Fruit fly (Drosophila melanogaster) whole organism, prepupa: ENCODE results near the gene rdx.

Source experiments
- CG10631 ChIP-seq: fragments of 200-800 bp; sonication (Bioruptor generic); optimal IDR thresholded peaks from 2 replicates; lab custom pipeline; 2016; ENCODE audit warnings: missing biosample characterization, missing genetic modification characterization
- CG11762 ChIP-seq: fragments of 200-800 bp; sonication (Bioruptor generic); optimal IDR thresholded peaks from 3 replicates; lab custom pipeline; 2016; ENCODE audit warnings: missing biosample characterization, missing genetic modification characterization; ENCODE audit not compliant: insufficient read depth
- CG1621 ChIP-seq: fragments of 200-800 bp; sonication (Bioruptor generic); optimal IDR thresholded peaks from 3 replicates; lab custom pipeline; 2018; ENCODE audit warnings: missing biosample characterization, mild to moderate bottlenecking, missing genetic modification characterization
- CG3032 ChIP-seq: fragments of 200-800 bp; optimal IDR thresholded peaks from 2 replicates; lab custom pipeline; 2019; ENCODE audit warnings: missing biosample characterization, mild to moderate bottlenecking, missing genetic modification characterization, moderate library complexity
- CG31627 ChIP-seq: fragments of 200-800 bp; sonication (Bioruptor generic); optimal IDR thresholded peaks from 3 replicates; lab custom pipeline; 2016; ENCODE audit warnings: missing biosample characterization, missing genetic modification characterization
- CG34406 ChIP-seq: fragments of 200-800 bp; sonication (Bioruptor generic); optimal IDR thresholded peaks from 3 replicates; lab custom pipeline; 2016; ENCODE audit warnings: missing biosample characterization, missing genetic modification characterization
- CG3919 ChIP-seq: fragments of 200-800 bp; sonication (Bioruptor generic); optimal IDR thresholded peaks from 3 replicates; lab custom pipeline; 2016; ENCODE audit warnings: missing biosample characterization, missing genetic modification characterization
- CG6163 ChIP-seq: fragments of 200-800 bp; sonication (Bioruptor generic); IDR thresholded peaks from 3 replicates; pipeline ENCODE4 v1.3.6; 2022; ENCODE audit warnings: missing biosample characterization, missing genetic modification characterization
- CG6792 ChIP-seq: fragments of 200-800 bp; sonication (Bioruptor generic); optimal IDR thresholded peaks from 3 replicates; lab custom pipeline; 2016; ENCODE audit warnings: missing biosample characterization, missing genetic modification characterization
- CG6808 ChIP-seq: fragments of 200-800 bp; sonication (Bioruptor generic); optimal IDR thresholded peaks from 3 replicates; lab custom pipeline; 2017; ENCODE audit warnings: missing biosample characterization, missing genetic modification characterization, mild to moderate bottlenecking, moderate library complexity, missing genetic modification reagents
- CG7368 ChIP-seq: fragments of 200-800 bp; sonication (Bioruptor generic); optimal IDR thresholded peaks from 3 replicates; lab custom pipeline; 2016; ENCODE audit warnings: missing biosample characterization, missing genetic modification characterization
- CG8119 ChIP-seq: fragments of 200-800 bp; sonication (Bioruptor generic); IDR thresholded peaks from 3 replicates; pipeline ENCODE4 v1.3.6; 2022; ENCODE audit warnings: missing biosample characterization, missing genetic modification characterization
- CG8319 ChIP-seq: fragments of 200-800 bp; sonication (Bioruptor generic); optimal IDR thresholded peaks from 3 replicates; lab custom pipeline; 2016; ENCODE audit warnings: missing biosample characterization, missing genetic modification characterization
- CG8632 ChIP-seq: fragments of 200-800 bp; sonication (Bioruptor generic); optimal IDR thresholded peaks from 3 replicates; lab custom pipeline; 2016; ENCODE audit warnings: missing biosample characterization, missing genetic modification characterization
- CG9139 ChIP-seq: fragments of 200-800 bp; sonication (Bioruptor generic); optimal IDR thresholded peaks from 3 replicates; lab custom pipeline; 2017; ENCODE audit warnings: missing biosample characterization, mild to moderate bottlenecking, missing genetic modification characterization
- Eip75B ChIP-seq: fragments of 200-800 bp; sonication (Bioruptor generic); optimal IDR thresholded peaks from 3 replicates; lab custom pipeline; 2016; ENCODE audit warnings: missing biosample characterization, missing genetic modification characterization
- Eip78C ChIP-seq: fragments of 200-800 bp; sonication (Bioruptor generic); peaks from one replicate; lab custom pipeline; 2016; ENCODE audit warnings: missing biosample characterization, missing genetic modification characterization
- Ets96B ChIP-seq: fragments of 200-800 bp; optimal IDR thresholded peaks from 2 replicates; lab custom pipeline; 2019; ENCODE audit warnings: missing biosample characterization, mild to moderate bottlenecking, missing genetic modification characterization, moderate library complexity
- Gug ChIP-seq: fragments of 200-800 bp; sonication (Bioruptor generic); IDR thresholded peaks from 2 replicates; pipeline ENCODE4 v1.3.6; 2022; ENCODE audit warnings: missing biosample characterization, missing genetic modification characterization
- Hr38 ChIP-seq: sonication (Bioruptor generic); optimal IDR thresholded peaks from 2 replicates; lab custom pipeline; 2016; ENCODE audit warnings: missing biosample characterization, missing genetic modification characterization
- Hr4 ChIP-seq: fragments of 200-800 bp; sonication (Bioruptor generic); optimal IDR thresholded peaks from 3 replicates; lab custom pipeline; 2016; ENCODE audit warnings: missing biosample characterization, missing genetic modification characterization
- Lpt ChIP-seq: fragments of 200-800 bp; sonication (Bioruptor generic); optimal IDR thresholded peaks from 3 replicates; lab custom pipeline; 2016; ENCODE audit warnings: missing biosample characterization, missing genetic modification characterization
- Met ChIP-seq: fragments of 200-800 bp; sonication (Bioruptor generic); optimal IDR thresholded peaks from 3 replicates; lab custom pipeline; 2016; ENCODE audit warnings: missing biosample characterization, missing genetic modification characterization
- OdsH ChIP-seq: fragments of 200-800 bp; sonication (Bioruptor generic); optimal IDR thresholded peaks from 3 replicates; lab custom pipeline; 2016; ENCODE audit warnings: missing biosample characterization, missing genetic modification characterization
- Sox15 ChIP-seq: fragments of 200-800 bp; sonication (Bioruptor generic); optimal IDR thresholded peaks from 3 replicates; lab custom pipeline; 2016; ENCODE audit warnings: missing biosample characterization, missing genetic modification characterization
- achi ChIP-seq: fragments of 200-800 bp; sonication (Bioruptor generic); optimal IDR thresholded peaks from 3 replicates; lab custom pipeline; 2016; ENCODE audit warnings: missing biosample characterization, missing genetic modification characterization
- acj6 ChIP-seq: fragments of 200-800 bp; sonication (Bioruptor generic); optimal IDR thresholded peaks from 3 replicates; lab custom pipeline; 2016; ENCODE audit warnings: missing biosample characterization, missing genetic modification characterization
- cyc ChIP-seq: fragments of 200-800 bp; sonication (Bioruptor generic); optimal IDR thresholded peaks from 3 replicates; lab custom pipeline; 2016; ENCODE audit warnings: missing biosample characterization, missing genetic modification characterization
- dac ChIP-seq: fragments of 200-800 bp; sonication (Bioruptor generic); optimal IDR thresholded peaks from 2 replicates; lab custom pipeline; 2017; ENCODE audit warnings: missing biosample characterization, mild to moderate bottlenecking, missing genetic modification characterization
- esn ChIP-seq: fragments of 200-800 bp; sonication (Bioruptor generic); optimal IDR thresholded peaks from 2 replicates; lab custom pipeline; 2016; ENCODE audit warnings: missing biosample characterization, mild to moderate bottlenecking, missing genetic modification characterization, moderate library complexity
- lz ChIP-seq: fragments of 200-800 bp; sonication (Bioruptor generic); optimal IDR thresholded peaks from 3 replicates; lab custom pipeline; 2016; ENCODE audit warnings: missing biosample characterization, missing genetic modification characterization
- net ChIP-seq: fragments of 200-800 bp; sonication (Bioruptor generic); optimal IDR thresholded peaks from 3 replicates; lab custom pipeline; 2016; ENCODE audit warnings: missing biosample characterization, missing genetic modification characterization
- salr ChIP-seq, 2 experiments: fragments of 200-800 bp; sonication (Bioruptor generic); optimal IDR thresholded peaks; 3 replicates each; lab custom pipeline; 2016 to 2018; ENCODE audit warnings: missing biosample characterization in 2 of 2, missing genetic modification characterization in 2 of 2, mild to moderate bottlenecking in 1 of 2
- spab ChIP-seq: fragments of 200-800 bp; sonication (Bioruptor generic); optimal IDR thresholded peaks from 2 replicates; lab custom pipeline; 2017; ENCODE audit warnings: missing biosample characterization, mild to moderate bottlenecking, missing genetic modification characterization, missing genetic modification reagents
- ss ChIP-seq, 2 experiments: fragments of 200-800 bp; sonication (Bioruptor generic); optimal IDR thresholded peaks; 2 replicates in 1 of 2; 3 replicates in 1 of 2; lab custom pipeline; 2017 to 2018; ENCODE audit warnings: mild to moderate bottlenecking in 2 of 2, missing biosample characterization in 2 of 2, missing genetic modification characterization in 2 of 2, moderate library complexity in 1 of 2
- svp ChIP-seq: fragments of 200-800 bp; sonication (Bioruptor generic); peaks from one replicate; lab custom pipeline; 2016; ENCODE audit warnings: missing biosample characterization, missing genetic modification characterization
- vri ChIP-seq: fragments of 200-800 bp; sonication (Bioruptor generic); optimal IDR thresholded peaks from 3 replicates; lab custom pipeline; 2016; ENCODE audit warnings: missing biosample characterization, mild to moderate bottlenecking, missing genetic modification characterization

Gene rdx

dm6 chr3R:13941390-13941789 is 90.5 kb downstream of the rdx start (continued):
- TF ChIP-seq CG8319 (GFP tag; lab: Kevin White, UChicago), result no peak
- TF ChIP-seq CG34406 (GFP tag; lab: Kevin White, UChicago), result peak; percentile 43
- no peak for TF ChIP-seq Hr38 (GFP tag; lab: Kevin White, UChicago)
- TF ChIP-seq CG3919 (GFP tag; lab: Kevin White, UChicago), result peak; percentile 63
- peak; percentile 89 for TF ChIP-seq svp (GFP tag; lab: Kevin White, UChicago)
- TF ChIP-seq Gug (GFP tag; lab: Robert Waterston, UW), result no peak
- TF ChIP-seq vri, result peak; percentile 31
- TF ChIP-seq CG9139, result no peak

dm6 chr3R:13939353-13940049 is 92.4 kb downstream of the rdx start:
- TF ChIP-seq dac, result no peak
- TF ChIP-seq acj6, result peak; percentile 39
- no peak for TF ChIP-seq CG9139
- TF ChIP-seq Met (GFP tag; lab: Kevin White, UChicago), result no peak
- peak; percentile 64 for TF ChIP-seq svp (GFP tag; lab: Kevin White, UChicago)
- peak; percentile 53 for TF ChIP-seq esn
- TF ChIP-seq CG10631, result peak; percentile 46
- peak; percentile 1 for TF ChIP-seq vri
- no peak for TF ChIP-seq Hr38 (GFP tag; lab: Kevin White, UChicago)
- TF ChIP-seq CG6808 (GFP tag; lab: Kevin White, UChicago), result peak; percentile 9
- peak; percentile 21 for TF ChIP-seq Ets96B
- TF ChIP-seq spab (GFP tag; lab: Kevin White, UChicago), result peak; percentile 16
- TF ChIP-seq CG6163 (GFP tag; lab: Robert Waterston, UW), result peak; percentile 54; the same call in 2 of the 3 replicates
- TF ChIP-seq Eip75B (GFP tag; lab: Kevin White, UChicago), result no peak
- no peak for TF ChIP-seq cyc (GFP tag; lab: Kevin White, UChicago)
- no peak for TF ChIP-seq Hr4 (GFP tag; lab: Kevin White, UChicago)
- TF ChIP-seq CG34406 (GFP tag; lab: Kevin White, UChicago), result peak; percentile 29
- peak; percentile 2 for TF ChIP-seq lz (GFP tag; lab: Kevin White, UChicago)
- peak; percentile 55 for TF ChIP-seq CG3032 (tag; lab: Kevin White, UChicago)
- TF ChIP-seq CG8632 (GFP tag; lab: Kevin White, UChicago), result peak; percentile 29
- TF ChIP-seq CG1621 (tag; lab: Kevin White, UChicago), result peak; percentile 67
- TF ChIP-seq achi (GFP tag; lab: Kevin White, UChicago), result peak; percentile 32
- no peak for TF ChIP-seq net (GFP tag; lab: Kevin White, UChicago)
- peak in 1 of 2 experiments; percentile 16 for TF ChIP-seq salr (GFP tag; optimal IDR thresholded peaks at IDR 0.05; lab: Kevin White, UChicago)
- peak; percentile 6 for TF ChIP-seq CG6792 (GFP tag; lab: Kevin White, UChicago)
- peak; percentile 14 for TF ChIP-seq CG3919 (GFP tag; lab: Kevin White, UChicago)
- TF ChIP-seq OdsH, result no peak
- TF ChIP-seq Eip78C, result peak; percentile 37

dm6 chr3R:13936309-13936708 is 95.5 kb downstream of the rdx start:
- no peak for TF ChIP-seq CG11762 (GFP tag; lab: Kevin White, UChicago)
- no peak for TF ChIP-seq CG6808 (GFP tag; lab: Kevin White, UChicago)
- TF ChIP-seq CG31627, result no peak
- no peak for TF ChIP-seq salr (GFP tag; optimal IDR thresholded peaks at IDR 0.05; lab: Kevin White, UChicago)
- no peak for TF ChIP-seq dac
- TF ChIP-seq CG3919 (GFP tag; lab: Kevin White, UChicago), result no peak
- TF ChIP-seq svp (GFP tag; lab: Kevin White, UChicago), result no peak
- no peak for TF ChIP-seq CG8632 (GFP tag; lab: Kevin White, UChicago)
- no peak for TF ChIP-seq CG8119 (GFP tag; lab: Robert Waterston, UW)
- TF ChIP-seq CG7368 (GFP tag; lab: Kevin White, UChicago), result no peak
- TF ChIP-seq ss (GFP tag; optimal IDR thresholded peaks at IDR 0.05; lab: Kevin White, UChicago), result no peak
- no peak for TF ChIP-seq OdsH
- TF ChIP-seq CG6163 (GFP tag; lab: Robert Waterston, UW), result no peak
- TF ChIP-seq Lpt (GFP tag; lab: Kevin White, UChicago), result no peak
- no peak for TF ChIP-seq Sox15
